Fruit fly (Drosophila melanogaster) whole organism, prepupa: ENCODE results near the gene sls.

Experiments
- Blimp-1 ChIP-seq: fragments of 200-800 bp; sonication (Bioruptor generic); optimal IDR thresholded peaks from 3 replicates; lab custom pipeline; 2017; ENCODE audit warnings: missing biosample characterization, missing genetic modification characterization, mild to moderate bottlenecking, moderate library complexity, missing genetic modification reagents
- CG10631 ChIP-seq: fragments of 200-800 bp; sonication (Bioruptor generic); optimal IDR thresholded peaks from 2 replicates; lab custom pipeline; 2016; ENCODE audit warnings: missing biosample characterization, missing genetic modification characterization
- CG10669 ChIP-seq: fragments of 200-800 bp; sonication (Bioruptor generic); optimal IDR thresholded peaks from 3 replicates; lab custom pipeline; 2018; ENCODE audit warnings: missing biosample characterization, mild to moderate bottlenecking, missing genetic modification characterization, moderate library complexity
- CG11294 ChIP-seq: fragments of 200-800 bp; sonication (Bioruptor generic); IDR thresholded peaks from 2 replicates; pipeline ENCODE4 v1.3.6; 2022; ENCODE audit warnings: missing biosample characterization, missing genetic modification characterization
- CG11902 ChIP-seq: fragments of 200-800 bp; sonication (Bioruptor generic); optimal IDR thresholded peaks from 3 replicates; lab custom pipeline; 2016; ENCODE audit warnings: missing biosample characterization, missing genetic modification characterization
- CG15336 ChIP-seq: fragments of 200-800 bp; sonication (Bioruptor generic); IDR thresholded peaks from 2 replicates; pipeline ENCODE4 v1.3.6; 2022; ENCODE audit warnings: missing biosample characterization, missing genetic modification characterization
- CG1621 ChIP-seq: fragments of 200-800 bp; sonication (Bioruptor generic); optimal IDR thresholded peaks from 3 replicates; lab custom pipeline; 2018; ENCODE audit warnings: missing biosample characterization, mild to moderate bottlenecking, missing genetic modification characterization
- CG16779 ChIP-seq: fragments of 200-800 bp; sonication (Bioruptor generic); optimal IDR thresholded peaks from 3 replicates; lab custom pipeline; 2017; ENCODE audit warnings: missing biosample characterization, mild to moderate bottlenecking, missing genetic modification characterization
- CG3032 ChIP-seq: fragments of 200-800 bp; optimal IDR thresholded peaks from 2 replicates; lab custom pipeline; 2019; ENCODE audit warnings: missing biosample characterization, mild to moderate bottlenecking, missing genetic modification characterization, moderate library complexity
- CG31627 ChIP-seq: fragments of 200-800 bp; sonication (Bioruptor generic); optimal IDR thresholded peaks from 3 replicates; lab custom pipeline; 2016; ENCODE audit warnings: missing biosample characterization, missing genetic modification characterization
- CG32006 ChIP-seq: fragments of 200-800 bp; sonication (Bioruptor generic); optimal IDR thresholded peaks from 3 replicates; lab custom pipeline; 2017; ENCODE audit warnings: missing biosample characterization, mild to moderate bottlenecking, missing genetic modification characterization
- CG34406 ChIP-seq: fragments of 200-800 bp; sonication (Bioruptor generic); optimal IDR thresholded peaks from 3 replicates; lab custom pipeline; 2016; ENCODE audit warnings: missing biosample characterization, missing genetic modification characterization
- CG3919 ChIP-seq: fragments of 200-800 bp; sonication (Bioruptor generic); optimal IDR thresholded peaks from 3 replicates; lab custom pipeline; 2016; ENCODE audit warnings: missing biosample characterization, missing genetic modification characterization
- CG4318 ChIP-seq: fragments of 200-800 bp; sonication (Bioruptor generic); optimal IDR thresholded peaks from 3 replicates; lab custom pipeline; 2017; ENCODE audit warnings: missing biosample characterization, mild to moderate bottlenecking, missing genetic modification characterization
- CG6276 ChIP-seq: fragments of 200-800 bp; sonication (Bioruptor generic); optimal IDR thresholded peaks from 2 replicates; lab custom pipeline; 2017; ENCODE audit warnings: missing biosample characterization, mild to moderate bottlenecking, missing genetic modification characterization
- CG6792 ChIP-seq: fragments of 200-800 bp; sonication (Bioruptor generic); optimal IDR thresholded peaks from 3 replicates; lab custom pipeline; 2016; ENCODE audit warnings: missing biosample characterization, missing genetic modification characterization
- CG6808 ChIP-seq: fragments of 200-800 bp; sonication (Bioruptor generic); optimal IDR thresholded peaks from 3 replicates; lab custom pipeline; 2017; ENCODE audit warnings: missing biosample characterization, missing genetic modification characterization, mild to moderate bottlenecking, moderate library complexity, missing genetic modification reagents
- CG6854 ChIP-seq: fragments of 200-800 bp; sonication (Bioruptor generic); optimal IDR thresholded peaks from 2 replicates; lab custom pipeline; 2017; ENCODE audit warnings: missing biosample characterization, mild to moderate bottlenecking, missing genetic modification characterization
- CG7368 ChIP-seq: fragments of 200-800 bp; sonication (Bioruptor generic); optimal IDR thresholded peaks from 3 replicates; lab custom pipeline; 2016; ENCODE audit warnings: missing biosample characterization, missing genetic modification characterization
- CG8119 ChIP-seq: fragments of 200-800 bp; sonication (Bioruptor generic); IDR thresholded peaks from 3 replicates; pipeline ENCODE4 v1.3.6; 2022; ENCODE audit warnings: missing biosample characterization, missing genetic modification characterization
- CG8319 ChIP-seq: fragments of 200-800 bp; sonication (Bioruptor generic); optimal IDR thresholded peaks from 3 replicates; lab custom pipeline; 2016; ENCODE audit warnings: missing biosample characterization, missing genetic modification characterization
- Eip75B ChIP-seq: fragments of 200-800 bp; sonication (Bioruptor generic); optimal IDR thresholded peaks from 3 replicates; lab custom pipeline; 2016; ENCODE audit warnings: missing biosample characterization, missing genetic modification characterization
- Eip93F ChIP-seq: fragments of 200-800 bp; sonication (Bioruptor generic); optimal IDR thresholded peaks from 2 replicates; lab custom pipeline; 2016; ENCODE audit warnings: missing biosample characterization, mild to moderate bottlenecking, missing genetic modification characterization
- Ets21C ChIP-seq: fragments of 200-800 bp; sonication (Bioruptor generic); optimal IDR thresholded peaks from 3 replicates; lab custom pipeline; 2016; ENCODE audit warnings: missing biosample characterization, missing genetic modification characterization
- Gug ChIP-seq: fragments of 200-800 bp; sonication (Bioruptor generic); IDR thresholded peaks from 2 replicates; pipeline ENCODE4 v1.3.6; 2022; ENCODE audit warnings: missing biosample characterization, missing genetic modification characterization
- Hr38 ChIP-seq: sonication (Bioruptor generic); optimal IDR thresholded peaks from 2 replicates; lab custom pipeline; 2016; ENCODE audit warnings: missing biosample characterization, missing genetic modification characterization
- Hr39 ChIP-seq: fragments of 200-800 bp; sonication (Bioruptor generic); optimal IDR thresholded peaks from 2 replicates; lab custom pipeline; 2016; ENCODE audit warnings: missing biosample characterization, missing genetic modification characterization
- Hr4 ChIP-seq: fragments of 200-800 bp; sonication (Bioruptor generic); optimal IDR thresholded peaks from 3 replicates; lab custom pipeline; 2016; ENCODE audit warnings: missing biosample characterization, missing genetic modification characterization
- Lpt ChIP-seq: fragments of 200-800 bp; sonication (Bioruptor generic); optimal IDR thresholded peaks from 3 replicates; lab custom pipeline; 2016; ENCODE audit warnings: missing biosample characterization, missing genetic modification characterization
- Met ChIP-seq: fragments of 200-800 bp; sonication (Bioruptor generic); optimal IDR thresholded peaks from 3 replicates; lab custom pipeline; 2016; ENCODE audit warnings: missing biosample characterization, missing genetic modification characterization
- OdsH ChIP-seq: fragments of 200-800 bp; sonication (Bioruptor generic); optimal IDR thresholded peaks from 3 replicates; lab custom pipeline; 2016; ENCODE audit warnings: missing biosample characterization, missing genetic modification characterization
- Sox102F ChIP-seq: fragments of 200-800 bp; sonication (Bioruptor generic); optimal IDR thresholded peaks from 2 replicates; lab custom pipeline; 2016; ENCODE audit warnings: missing biosample characterization, mild to moderate bottlenecking, missing genetic modification characterization
- Sox15 ChIP-seq: fragments of 200-800 bp; sonication (Bioruptor generic); optimal IDR thresholded peaks from 3 replicates; lab custom pipeline; 2016; ENCODE audit warnings: missing biosample characterization, missing genetic modification characterization
- achi ChIP-seq: fragments of 200-800 bp; sonication (Bioruptor generic); optimal IDR thresholded peaks from 3 replicates; lab custom pipeline; 2016; ENCODE audit warnings: missing biosample characterization, missing genetic modification characterization
- acj6 ChIP-seq: fragments of 200-800 bp; sonication (Bioruptor generic); optimal IDR thresholded peaks from 3 replicates; lab custom pipeline; 2016; ENCODE audit warnings: missing biosample characterization, missing genetic modification characterization
- cyc ChIP-seq: fragments of 200-800 bp; sonication (Bioruptor generic); optimal IDR thresholded peaks from 3 replicates; lab custom pipeline; 2016; ENCODE audit warnings: missing biosample characterization, missing genetic modification characterization
- dac ChIP-seq: fragments of 200-800 bp; sonication (Bioruptor generic); optimal IDR thresholded peaks from 2 replicates; lab custom pipeline; 2017; ENCODE audit warnings: missing biosample characterization, mild to moderate bottlenecking, missing genetic modification characterization
- eg ChIP-seq: fragments of 200-800 bp; sonication (Bioruptor generic); IDR thresholded peaks from 3 replicates; pipeline ENCODE4 v1.3.6; 2022; ENCODE audit warnings: missing biosample characterization, missing genetic modification characterization
- fd59A ChIP-seq: fragments of 200-800 bp; sonication (Bioruptor generic); optimal IDR thresholded peaks from 2 replicates; lab custom pipeline; 2017; ENCODE audit warnings: missing biosample characterization, mild to moderate bottlenecking, missing genetic modification characterization, missing genetic modification reagents
- fd85E ChIP-seq: fragments of 200-800 bp; sonication (Bioruptor generic); optimal IDR thresholded peaks from 3 replicates; lab custom pipeline; 2016; ENCODE audit warnings: missing biosample characterization, missing genetic modification characterization
- fkh ChIP-seq: fragments of 200-800 bp; sonication (Bioruptor generic); optimal IDR thresholded peaks from 3 replicates; lab custom pipeline; 2017; ENCODE audit warnings: missing biosample characterization, mild to moderate bottlenecking, missing genetic modification characterization, moderate library complexity
- lz ChIP-seq: fragments of 200-800 bp; sonication (Bioruptor generic); optimal IDR thresholded peaks from 3 replicates; lab custom pipeline; 2016; ENCODE audit warnings: missing biosample characterization, missing genetic modification characterization
- spab ChIP-seq: fragments of 200-800 bp; sonication (Bioruptor generic); optimal IDR thresholded peaks from 2 replicates; lab custom pipeline; 2017; ENCODE audit warnings: missing biosample characterization, mild to moderate bottlenecking, missing genetic modification characterization, missing genetic modification reagents
- ss ChIP-seq, 2 experiments: fragments of 200-800 bp; sonication (Bioruptor generic); optimal IDR thresholded peaks; 2 replicates in 1 of 2; 3 replicates in 1 of 2; lab custom pipeline; 2017 to 2018; ENCODE audit warnings: mild to moderate bottlenecking in 2 of 2, missing biosample characterization in 2 of 2, missing genetic modification characterization in 2 of 2, moderate library complexity in 1 of 2
- svp ChIP-seq: fragments of 200-800 bp; sonication (Bioruptor generic); peaks from one replicate; lab custom pipeline; 2016; ENCODE audit warnings: missing biosample characterization, missing genetic modification characterization
- topi ChIP-seq: fragments of 200-800 bp; sonication (Bioruptor generic); optimal IDR thresholded peaks from 3 replicates; lab custom pipeline; 2016; ENCODE audit warnings: missing biosample characterization, missing genetic modification characterization
- vri ChIP-seq: fragments of 200-800 bp; sonication (Bioruptor generic); optimal IDR thresholded peaks from 3 replicates; lab custom pipeline; 2016; ENCODE audit warnings: missing biosample characterization, mild to moderate bottlenecking, missing genetic modification characterization

sls gene

dm6 chr3L:2164031-2164537, 48.7 kb upstream of the sls start (continued):
- peak; percentile 25 for TF ChIP-seq Lpt (GFP tag; lab: Kevin White, UChicago)
- TF ChIP-seq CG31627 (GFP tag; lab: Kevin White, UChicago), result peak; percentile 91
- TF ChIP-seq Met, result peak; percentile 94
- TF ChIP-seq CG10669, result peak; percentile 95
- peak; percentile 83 for TF ChIP-seq Blimp-1
- TF ChIP-seq CG6808, result peak; percentile 91
- TF ChIP-seq spab (GFP tag; lab: Kevin White, UChicago), result peak; percentile 94
- TF ChIP-seq CG7368, result peak; percentile 93
- peak; percentile 38; the same call in 1 of the 2 replicates for TF ChIP-seq CG11294 (GFP tag; lab: Robert Waterston, UW)
- peak; percentile 87 for TF ChIP-seq vri (GFP tag; lab: Kevin White, UChicago)
- TF ChIP-seq CG32006 (GFP tag; lab: Kevin White, UChicago), result peak; percentile 52
- TF ChIP-seq CG34406, result peak; percentile 88
- peak; percentile 85 for TF ChIP-seq Eip93F (GFP tag; lab: Kevin White, UChicago)
- TF ChIP-seq Hr39 (GFP tag; lab: Kevin White, UChicago), result peak; percentile 93
- peak; percentile 90 for TF ChIP-seq CG11902
- TF ChIP-seq CG6792 (GFP tag; lab: Kevin White, UChicago), result peak; percentile 89
- TF ChIP-seq eg (GFP tag; lab: Robert Waterston, UW), result peak; percentile 22; the same call in 1 of the 3 replicates
- peak; percentile 89 for TF ChIP-seq CG3032
- TF ChIP-seq acj6 (GFP tag; lab: Kevin White, UChicago), result peak; percentile 88
- TF ChIP-seq Eip75B (GFP tag; lab: Kevin White, UChicago), result peak; percentile 94
- TF ChIP-seq topi, result peak; percentile 97
- peak; percentile 83 for TF ChIP-seq CG10631
- peak; percentile 95 for TF ChIP-seq CG3919 (GFP tag; lab: Kevin White, UChicago)
- peak; percentile 86 for TF ChIP-seq fd85E (GFP tag; lab: Kevin White, UChicago)
- TF ChIP-seq Gug (GFP tag; lab: Robert Waterston, UW), result peak; percentile 43; the same call in 1 of the 2 replicates
- peak; percentile 86 for TF ChIP-seq CG8319
- peak; percentile 89 for TF ChIP-seq OdsH (GFP tag; lab: Kevin White, UChicago)
- TF ChIP-seq Sox15 (GFP tag; lab: Kevin White, UChicago), result peak; percentile 81
- peak; percentile 85 for TF ChIP-seq Ets21C
- TF ChIP-seq lz (GFP tag; lab: Kevin White, UChicago), result peak; percentile 90
- no peak for TF ChIP-seq dac (GFP tag; lab: Kevin White, UChicago)
- peak; percentile 68 for TF ChIP-seq CG15336 (GFP tag; lab: Robert Waterston, UW)
- TF ChIP-seq Hr4 (GFP tag; lab: Kevin White, UChicago), result peak; percentile 31
- TF ChIP-seq fkh (GFP tag; lab: Kevin White, UChicago), result no peak
- peak; percentile 96 for TF ChIP-seq svp
- TF ChIP-seq CG16779, result peak; percentile 55
- TF ChIP-seq, all 60 proteins: peak for 55

DNA sequence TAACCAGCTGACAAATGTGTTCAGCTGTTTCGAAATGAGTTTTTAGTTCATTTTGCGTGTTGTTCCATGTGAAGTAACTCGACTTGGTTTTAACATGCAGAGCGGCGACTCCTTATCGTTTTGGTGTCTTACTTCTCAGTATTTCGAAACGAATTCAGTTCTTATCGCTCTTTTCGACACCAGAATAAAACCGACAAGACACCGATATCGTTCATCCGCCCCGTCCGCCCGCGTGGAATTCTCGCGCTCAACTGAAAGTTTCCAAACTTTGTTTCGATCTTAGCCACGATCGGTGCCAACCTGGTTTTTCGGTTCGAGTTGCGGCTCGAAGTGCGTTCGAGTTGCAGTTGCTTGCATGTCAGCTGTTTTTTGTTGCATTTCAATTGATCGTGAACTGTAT, 48.2 kb upstream of the sls start, which contains the start of gene CG15822:
Gene CG15822 (minus strand): TSS at position 256 of the 400 bp plus-strand sequence.
- TF ChIP-seq CG4318 (GFP tag; lab: Kevin White, UChicago) (no peak), eg (GFP tag; lab: Robert Waterston, UW) (peak; percentile 7; the same call in 1 of the 3 replicates), CG1621 (tag; lab: Kevin White, UChicago) (no peak), Hr38 (GFP tag; lab: Kevin White, UChicago) (no peak), achi (GFP tag; lab: Kevin White, UChicago) (no peak)

- TF ChIP-seq CG8319 (no peak), CG31627 (GFP tag; lab: Kevin White, UChicago) (no peak), CG6808 (peak; percentile 26), CG10669 (no peak), Gug (GFP tag; lab: Robert Waterston, UW) (peak; percentile 64), CG11902 (no peak), CG6276 (GFP tag; lab: Kevin White, UChicago) (peak; percentile 52), CG16779 (peak; percentile 5), fd59A (no peak), CG8119 (GFP tag; lab: Robert Waterston, UW) (peak; percentile 73), CG3919 (GFP tag; lab: Kevin White, UChicago) (peak; percentile 23), CG4318 (GFP tag; lab: Kevin White, UChicago) (peak; percentile 46), Hr39 (GFP tag; lab: Kevin White, UChicago) (no peak), achi (GFP tag; lab: Kevin White, UChicago) (peak; percentile 15), OdsH (GFP tag; lab: Kevin White, UChicago) (peak; percentile 11), CG6854 (GFP tag; lab: Kevin White, UChicago) (no peak), Eip75B (GFP tag; lab: Kevin White, UChicago) (no peak), Ets21C (no peak), ss (GFP tag; optimal IDR thresholded peaks at IDR 0.05; lab: Kevin White, UChicago) (peak in 1 of 2 experiments; percentile 34), Sox102F (GFP tag; lab: Kevin White, UChicago) (no peak), CG3032 (peak; percentile 44), lz (GFP tag; lab: Kevin White, UChicago) (no peak), cyc (GFP tag; lab: Kevin White, UChicago) (no peak)
Measured at dm6 chr3L:2162623-2163022, 47.2 kb upstream of the sls start.
